Fruit fly (Drosophila melanogaster) whole organism, pupa: ENCODE measurements around the gene tkv.

Experiments used
- EcR ChIP-seq: fragments of 200-800 bp; sonication (Bioruptor generic); optimal IDR thresholded peaks from 3 replicates; lab custom pipeline; 2019; ENCODE audit warnings: missing biosample characterization, missing genetic modification characterization, mild to moderate bottlenecking, moderate library complexity, missing genetic modification reagents
- gl ChIP-seq: fragments of 200-800 bp; sonication (Bioruptor generic); optimal IDR thresholded peaks from 2 replicates; lab custom pipeline; 2018; ENCODE audit warnings: missing biosample characterization, mild to moderate bottlenecking, missing genetic modification characterization

- TF ChIP-seq EcR (GFP tag; lab: Kevin White, UChicago) (no peak), gl (tag; lab: Kevin White, UChicago) (no peak)
These were observed 39.7 kb downstream of the tkv start for dm6 chr2L:5231437-5231836.
